Fruit fly (Drosophila melanogaster) whole organism, embryonic: Measurements from ENCODE around the gene CG10300.

Source experiments
- CG6813 ChIP-seq: fragments of 200-800 bp; sonication (Bioruptor generic); optimal IDR thresholded peaks from 2 replicates; lab custom pipeline; 2017; ENCODE audit warnings: missing biosample characterization, missing genetic modification characterization, mild to moderate bottlenecking, moderate library complexity, missing genetic modification reagents
- E2f1 ChIP-seq: fragments of 200-800 bp; sonication (Bioruptor generic); IDR thresholded peaks from 2 replicates; pipeline ENCODE4 v1.3.6; 2022; ENCODE audit warnings: missing biosample characterization, missing genetic modification characterization
- Hr78 ChIP-seq, 2 experiments: fragments of 200-800 bp in 1 of 2; fragments of >200 bp in 1 of 2; sonication (Bioruptor generic) in 1 of 2; optimal IDR thresholded peaks; 2 replicates each; lab custom pipeline; 2017 to 2019; ENCODE audit warnings: missing biosample characterization in 2 of 2, missing genetic modification characterization in 2 of 2, mild to moderate bottlenecking in 1 of 2, moderate library complexity in 1 of 2
- psq ChIP-seq: fragments of 200-800 bp; sonication (Bioruptor generic); optimal IDR thresholded peaks from 2 replicates; lab custom pipeline; 2017; ENCODE audit warnings: missing biosample characterization, missing genetic modification characterization

DNA sequence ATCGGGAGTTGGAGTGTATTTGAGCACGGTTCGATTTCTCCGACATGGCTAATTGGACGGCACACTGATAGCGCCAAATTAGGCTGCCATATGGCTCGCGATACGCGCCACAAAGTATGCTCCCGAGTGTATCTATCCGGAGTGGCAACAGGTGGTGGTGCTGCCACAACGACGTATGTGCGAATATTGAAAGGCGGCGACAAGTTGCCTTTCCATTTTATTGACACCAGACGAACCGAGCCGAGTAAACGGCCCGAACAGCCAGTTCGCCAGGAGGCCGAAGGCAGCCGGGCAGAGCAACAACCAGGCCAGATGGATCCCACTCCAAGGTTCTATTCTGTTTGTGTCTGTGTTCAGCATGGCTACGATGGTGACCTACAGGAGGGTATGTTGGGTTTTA, 12.5 kb upstream of the CG10300 start, which contains the start of gene prt:
- TF ChIP-seq CG6813 (GFP tag; lab: Kevin White, UChicago) = no peak
- TF ChIP-seq E2f1 (GFP tag; lab: Robert Waterston, UW) = no peak
- TF ChIP-seq psq (GFP tag; lab: Kevin White, UChicago) = no peak
- no peak for TF ChIP-seq Hr78 (GFP tag; optimal IDR thresholded peaks at IDR 0.05; lab: Kevin White, UChicago)
